Fruit fly (Drosophila melanogaster) whole organism, wandering third instar larva: Measurements from ENCODE around the gene CG10353.
A peak's percentile ranks its signal among the peaks of the same experiment; 100 is the strongest.

Experiments used
- Abd-B ChIP-seq: fragments of >200 bp; optimal IDR thresholded peaks from 2 replicates; lab custom pipeline; 2017; ENCODE audit warnings: missing biosample characterization, missing genetic modification characterization
- CG9705 ChIP-seq: fragments of 200-800 bp; sonication (Bioruptor generic); optimal IDR thresholded peaks from 2 replicates; lab custom pipeline; 2018; ENCODE audit warnings: missing biosample characterization, mild to moderate bottlenecking, missing genetic modification characterization
- CrebA ChIP-seq: fragments of 200-800 bp; sonication (Bioruptor generic); optimal IDR thresholded peaks from 2 replicates; lab custom pipeline; 2016; ENCODE audit warnings: missing biosample characterization, mild to moderate bottlenecking, missing genetic modification characterization, borderline replicate concordance
- Dfd ChIP-seq: fragments of >200 bp; optimal IDR thresholded peaks from 2 replicates; lab custom pipeline; 2017; ENCODE audit warnings: missing biosample characterization, missing genetic modification characterization
- Dif ChIP-seq: fragments of 200-275, 200-300 bp; sonication (Bioruptor generic); optimal IDR thresholded peaks from 2 replicates; lab custom pipeline; 2018; ENCODE audit warnings: missing biosample characterization, missing genetic modification characterization; ENCODE audit not compliant: partially characterized antibody
- GATAd ChIP-seq: sonication (Bioruptor generic); optimal IDR thresholded peaks from 2 replicates; lab custom pipeline; 2016; ENCODE audit warnings: missing biosample characterization, missing genetic modification characterization
- HLH106 ChIP-seq: fragments of 200-800 bp; optimal IDR thresholded peaks from 3 replicates; lab custom pipeline; 2019; ENCODE audit warnings: missing biosample characterization, mild to moderate bottlenecking, missing genetic modification characterization, moderate library complexity
- Hr78 ChIP-seq: fragments of >200 bp; optimal IDR thresholded peaks from 2 replicates; lab custom pipeline; 2017; ENCODE audit warnings: missing biosample characterization, missing genetic modification characterization
- Hr83 ChIP-seq: fragments of 200-300 bp; sonication (Bioruptor generic); optimal IDR thresholded peaks from 2 replicates; lab custom pipeline; 2016; ENCODE audit warnings: missing biosample characterization, mild to moderate bottlenecking, missing genetic modification characterization, moderate library complexity; ENCODE audit not compliant: poor library complexity, severe bottlenecking
- Jra ChIP-seq: sonication (Bioruptor generic); optimal IDR thresholded peaks from 2 replicates; lab custom pipeline; 2016; ENCODE audit warnings: missing biosample characterization, missing genetic modification characterization
- Mio ChIP-seq: sonication (Bioruptor generic); optimal IDR thresholded peaks from 2 replicates; lab custom pipeline; 2016; ENCODE audit warnings: missing biosample characterization, missing genetic modification characterization
- Myc ChIP-seq: fragments of >200 bp; optimal IDR thresholded peaks from 2 replicates; lab custom pipeline; 2017
- OdsH ChIP-seq: fragments of 200-800 bp; sonication (Bioruptor generic); optimal IDR thresholded peaks from 2 replicates; lab custom pipeline; 2016; ENCODE audit warnings: missing biosample characterization, mild to moderate bottlenecking, missing genetic modification characterization
- Rel ChIP-seq, 2 experiments: fragments of 200-800 bp; sonication (Bioruptor generic) in 1 of 2; optimal IDR thresholded peaks; 2 replicates in 1 of 2; 3 replicates in 1 of 2; lab custom pipeline; 2016 to 2019; ENCODE audit warnings: mild to moderate bottlenecking in 2 of 2, missing biosample characterization in 2 of 2, missing genetic modification characterization in 2 of 2, moderate library complexity in 1 of 2
- Sp1 ChIP-seq: fragments of 200-800 bp; sonication (Bioruptor generic); optimal IDR thresholded peaks from 3 replicates; lab custom pipeline; 2019; ENCODE audit warnings: missing biosample characterization, mild to moderate bottlenecking, missing genetic modification characterization, moderate library complexity
- Vsx2 ChIP-seq: fragments of 200-300, 225-300 bp; sonication (Bioruptor generic); optimal IDR thresholded peaks from 2 replicates; lab custom pipeline; 2018; ENCODE audit warnings: missing biosample characterization, missing genetic modification characterization; ENCODE audit not compliant: partially characterized antibody
- br ChIP-seq: fragments of 200-800 bp; sonication (Bioruptor generic); optimal IDR thresholded peaks from 2 replicates; lab custom pipeline; 2016; ENCODE audit warnings: missing biosample characterization, missing genetic modification characterization
- brk ChIP-seq: fragments of 200-800 bp; sonication (Bioruptor generic); optimal IDR thresholded peaks from 2 replicates; lab custom pipeline; 2016; ENCODE audit warnings: missing biosample characterization, mild to moderate bottlenecking, missing genetic modification characterization
- dsf ChIP-seq: sonication (Bioruptor generic); optimal IDR thresholded peaks from 2 replicates; lab custom pipeline; 2016; ENCODE audit warnings: missing biosample characterization, missing genetic modification characterization, borderline replicate concordance
- ey ChIP-seq: fragments of 200-800 bp; sonication (Bioruptor generic); optimal IDR thresholded peaks from 2 replicates; lab custom pipeline; 2016; ENCODE audit warnings: missing biosample characterization, missing genetic modification characterization
- fru ChIP-seq: fragments of 200-800 bp; sonication (Bioruptor generic); optimal IDR thresholded peaks from 3 replicates; lab custom pipeline; 2016; ENCODE audit warnings: missing biosample characterization, mild to moderate bottlenecking, missing genetic modification characterization
- h ChIP-seq: fragments of 200-800 bp; sonication (Bioruptor generic); optimal IDR thresholded peaks from 3 replicates; lab custom pipeline; 2016; ENCODE audit warnings: missing biosample characterization, mild to moderate bottlenecking, missing genetic modification characterization
- jim ChIP-seq: fragments of 175-275, 200-325 bp; sonication (Bioruptor generic); optimal IDR thresholded peaks from 2 replicates; lab custom pipeline; 2016; ENCODE audit warnings: missing biosample characterization, mild to moderate bottlenecking, missing genetic modification characterization
- lola ChIP-seq: fragments of >200 bp; optimal IDR thresholded peaks from 2 replicates; lab custom pipeline; 2017; ENCODE audit warnings: missing biosample characterization, missing genetic modification characterization
- pan ChIP-seq: fragments of >200 bp; optimal IDR thresholded peaks from 2 replicates; lab custom pipeline; 2017
- psq ChIP-seq: fragments of 200-800 bp; sonication (Bioruptor generic); optimal IDR thresholded peaks from 3 replicates; lab custom pipeline; 2017; ENCODE audit warnings: missing biosample characterization, mild to moderate bottlenecking, missing genetic modification characterization, moderate library complexity
- sage ChIP-seq: fragments of 200-800 bp; sonication (Bioruptor generic); optimal IDR thresholded peaks from 2 replicates; lab custom pipeline; 2016; ENCODE audit warnings: missing biosample characterization, mild to moderate bottlenecking, missing genetic modification characterization
- sv ChIP-seq: fragments of 200-800 bp; sonication (Bioruptor generic); optimal IDR thresholded peaks from 3 replicates; lab custom pipeline; 2016; ENCODE audit warnings: missing biosample characterization, missing genetic modification characterization
- tai ChIP-seq: sonication (Bioruptor generic); optimal IDR thresholded peaks from 2 replicates; lab custom pipeline; 2016; ENCODE audit warnings: missing biosample characterization, missing genetic modification characterization
- woc ChIP-seq: sonication (Bioruptor generic); optimal IDR thresholded peaks from 2 replicates; lab custom pipeline; 2016; ENCODE audit warnings: missing biosample characterization, mild to moderate bottlenecking, missing genetic modification characterization

CG10353 gene

dm6 chrX:11913581-11913980, 26.6 kb upstream of the CG10353 start:
- TF ChIP-seq lola (GFP tag; lab: Kevin White, UChicago) (no peak), HLH106 (tag; lab: Kevin White, UChicago) (no peak), woc (GFP tag; lab: Kevin White, UChicago) (peak; percentile 21), GATAd (no peak), psq (GFP tag; lab: Kevin White, UChicago) (no peak), Hr78 (no peak), dsf (GFP tag; lab: Kevin White, UChicago) (no peak)

- no peak for TF ChIP-seq Sp1 (GFP tag; lab: Kevin White, UChicago)
- no peak for TF ChIP-seq sage
- no peak for TF ChIP-seq Vsx2
- TF ChIP-seq Hr83 (GFP tag; lab: Kevin White, UChicago) = no peak
- no peak for TF ChIP-seq ey
- TF ChIP-seq br (GFP tag; lab: Kevin White, UChicago) = no peak
- TF ChIP-seq Myc = no peak
- TF ChIP-seq OdsH = no peak
- TF ChIP-seq woc (GFP tag; lab: Kevin White, UChicago) = no peak
Observed at dm6 chrX:11906818-11907281, 19.9 kb upstream of the CG10353 start, which contains the start of gene CG43156. Gene CG43156 (minus strand): TSS chrX:11906868.

- TF ChIP-seq fru (GFP tag; lab: Kevin White, UChicago) = peak; percentile 83
- TF ChIP-seq ey = peak; percentile 6
- no peak for TF ChIP-seq h
Observed at dm6 chrX:11905144-11905543, 18.2 kb upstream of the CG10353 start, which contains the start of gene Upf1. Gene Upf1 (minus strand): TSS chrX:11905371.

- TF ChIP-seq br (GFP tag; lab: Kevin White, UChicago) = no peak
- no peak for TF ChIP-seq pan (lab: Kevin White, UChicago)
- no peak for TF ChIP-seq sage
- TF ChIP-seq jim (GFP tag; lab: Kevin White, UChicago) = no peak
- no peak for TF ChIP-seq Dif (GFP tag; lab: Kevin White, UChicago)
- TF ChIP-seq Rel (GFP tag; optimal IDR thresholded peaks at IDR 0.05; lab: Kevin White, UChicago) = no peak
- TF ChIP-seq Rel (tag; optimal IDR thresholded peaks at IDR 0.05; lab: Kevin White, UChicago) = no peak
- peak; percentile 77 for TF ChIP-seq Dfd (GFP tag; lab: Kevin White, UChicago)
- TF ChIP-seq Abd-B (GFP tag; lab: Kevin White, UChicago) = no peak
- TF ChIP-seq Hr83 (GFP tag; lab: Kevin White, UChicago) = no peak
- TF ChIP-seq, all 38 proteins: peak for 1
Observed at dm6 chrX:11895141-11895540, 8.2 kb upstream of the CG10353 start.

- TF ChIP-seq Jra (GFP tag; lab: Kevin White, UChicago) (no peak), ey (no peak), CG9705 (GFP tag; lab: Kevin White, UChicago) (no peak), Rel (GFP tag; optimal IDR thresholded peaks at IDR 0.05; lab: Kevin White, UChicago) (no peak), Rel (tag; optimal IDR thresholded peaks at IDR 0.05; lab: Kevin White, UChicago) (no peak), psq (GFP tag; lab: Kevin White, UChicago) (no peak), fru (GFP tag; lab: Kevin White, UChicago) (no peak), brk (GFP tag; lab: Kevin White, UChicago) (no peak), Mio (GFP tag; lab: Kevin White, UChicago) (no peak), dsf (GFP tag; lab: Kevin White, UChicago) (no peak)
Observed at dm6 chrX:11894198-11894597, 7.2 kb upstream of the CG10353 start.

- TF ChIP-seq GATAd = no peak
- TF ChIP-seq Hr83 (GFP tag; lab: Kevin White, UChicago) = no peak
- no peak for TF ChIP-seq CrebA (GFP tag; lab: Kevin White, UChicago)
- TF ChIP-seq Rel (GFP tag; optimal IDR thresholded peaks at IDR 0.05; lab: Kevin White, UChicago) = no peak
- TF ChIP-seq Rel (tag; optimal IDR thresholded peaks at IDR 0.05; lab: Kevin White, UChicago) = no peak
- no peak for TF ChIP-seq pan (lab: Kevin White, UChicago)
- no peak for TF ChIP-seq tai
- no peak for TF ChIP-seq Abd-B (GFP tag; lab: Kevin White, UChicago)
- TF ChIP-seq lola (GFP tag; lab: Kevin White, UChicago) = no peak
- TF ChIP-seq woc (GFP tag; lab: Kevin White, UChicago) = no peak
- TF ChIP-seq Dfd (GFP tag; lab: Kevin White, UChicago) = no peak
- TF ChIP-seq brk (GFP tag; lab: Kevin White, UChicago) = no peak
- no peak for TF ChIP-seq sv (GFP tag; lab: Kevin White, UChicago)
Observed at dm6 chrX:11893643-11894042, 6.7 kb upstream of the CG10353 start, which contains the start of gene wisp. Gene wisp (plus strand): TSS chrX:11893943.
